Worm (Caenorhabditis elegans) whole organism, L1 larva: Measurements from ENCODE around the gene str-97.

ENCODE experiments used
- Y116A8C.19 ChIP-seq: sonication (generic microtip); optimal IDR thresholded peaks from 2 replicates; lab custom pipeline; 2016; ENCODE audit warnings: missing compliant biosample characterization, missing genetic modification characterization, borderline replicate concordance
- ceh-8 ChIP-seq: fragments of 200-800 bp; sonication (Bioruptor generic); optimal IDR thresholded peaks from 2 replicates; lab custom pipeline; 2018; ENCODE audit warnings: mild to moderate bottlenecking, missing genetic modification characterization, moderate library complexity, missing compliant biosample characterization
- ceh-88 ChIP-seq: fragments of 200-800 bp; sonication (Bioruptor generic); IDR thresholded peaks from 2 replicates; pipeline ENCODE4 v1.3.6; 2022; ENCODE audit warnings: missing genetic modification characterization, missing compliant biosample characterization
- ces-1 ChIP-seq: fragments of 150-350 bp; optimal IDR thresholded peaks from 2 replicates; lab custom pipeline; 2014; ENCODE audit warnings: missing biosample characterization, missing genetic modification reagents, missing genetic modification characterization
- dsc-1 ChIP-seq: sonication (generic microtip); optimal IDR thresholded peaks from 2 replicates; lab custom pipeline; 2016; ENCODE audit warnings: mild to moderate bottlenecking, missing genetic modification characterization, missing compliant biosample characterization
- efl-1 ChIP-seq, 4 experiments: fragments of 150-350 bp; optimal IDR thresholded peaks in 3 of 4; peaks in 1 of 4; 1 replicate in 1 of 4; 2 replicates in 3 of 4; lab custom pipeline; 2014; ENCODE audit warnings: missing biosample characterization in 2 of 4, missing genetic modification characterization in 2 of 4, missing genetic modification reagents in 2 of 4
- egl-27 ChIP-seq, 2 experiments: fragments of 150-350 bp in 1 of 2; sonication (generic microtip); optimal IDR thresholded peaks; 3 replicates each; lab custom pipeline; 2017 to 2018; ENCODE audit warnings: missing biosample characterization in 2 of 2, missing genetic modification characterization in 2 of 2, missing genetic modification reagents in 2 of 2
- elt-2 ChIP-seq: sonication (generic microtip); optimal IDR thresholded peaks from 2 replicates; lab custom pipeline; 2016; ENCODE audit warnings: missing genetic modification characterization, mild to moderate bottlenecking, inconsistent platforms, missing compliant biosample characterization, missing genetic modification reagents
- fos-1 ChIP-seq: fragments of 150-350 bp; optimal IDR thresholded peaks from 2 replicates; lab custom pipeline; 2014; ENCODE audit warnings: missing biosample characterization, missing genetic modification characterization
- irx-1 ChIP-seq: sonication (generic microtip); optimal IDR thresholded peaks from 2 replicates; lab custom pipeline; 2016; ENCODE audit warnings: missing genetic modification characterization, missing compliant biosample characterization
- lin-13 ChIP-seq: fragments of 150-350 bp; optimal IDR thresholded peaks from 2 replicates; lab custom pipeline; 2014; ENCODE audit warnings: missing biosample characterization, missing genetic modification reagents, missing genetic modification characterization
- lin-15B ChIP-seq: fragments of 150-350 bp; sonication (generic microtip); optimal IDR thresholded peaks from 3 replicates; lab custom pipeline; 2014; ENCODE audit warnings: missing biosample characterization, missing genetic modification characterization
- lin-35 ChIP-seq, 2 experiments: fragments of 150-350 bp; optimal IDR thresholded peaks; 2 replicates each; lab custom pipeline; 2014; ENCODE audit warnings: missing biosample characterization in 2 of 2, missing genetic modification characterization in 2 of 2, missing genetic modification reagents in 2 of 2
- lsy-2 ChIP-seq, 2 experiments: fragments of 150-350 bp; optimal IDR thresholded peaks; 2 replicates each; lab custom pipeline; 2014; ENCODE audit warnings: missing biosample characterization in 2 of 2, missing genetic modification characterization in 2 of 2
- mab-9 ChIP-seq: fragments of 200-800 bp; sonication (Bioruptor generic); IDR thresholded peaks from 2 replicates; pipeline ENCODE4 v1.3.6; 2022; ENCODE audit warnings: missing genetic modification reagents, missing genetic modification characterization, missing compliant biosample characterization
- mdl-1 ChIP-seq, 2 experiments: fragments of 150-350 bp; optimal IDR thresholded peaks; 2 replicates each; lab custom pipeline; 2014 to 2017; ENCODE audit warnings: missing biosample characterization in 2 of 2, missing genetic modification characterization in 2 of 2, inconsistent platforms in 1 of 2
- mef-2 ChIP-seq: fragments of 150-350 bp; optimal IDR thresholded peaks from 2 replicates; lab custom pipeline; 2014; ENCODE audit warnings: missing biosample characterization, missing genetic modification characterization
- nhr-11 ChIP-seq: fragments of 150-350 bp; optimal IDR thresholded peaks from 2 replicates; lab custom pipeline; 2014; ENCODE audit warnings: missing biosample characterization, missing genetic modification characterization
- nhr-12 ChIP-seq: sonication (generic microtip); optimal IDR thresholded peaks from 2 replicates; lab custom pipeline; 2017; ENCODE audit warnings: missing biosample characterization, missing genetic modification characterization
- nhr-20 ChIP-seq: sonication (generic microtip); optimal IDR thresholded peaks from 2 replicates; lab custom pipeline; 2016; ENCODE audit warnings: mild to moderate bottlenecking, missing genetic modification characterization, missing compliant biosample characterization
- nhr-237 ChIP-seq: fragments of 150-350 bp; optimal IDR thresholded peaks from 2 replicates; lab custom pipeline; 2014; ENCODE audit warnings: missing biosample characterization, missing genetic modification characterization
- nhr-71 ChIP-seq: sonication (generic microtip); optimal IDR thresholded peaks from 2 replicates; lab custom pipeline; 2016; ENCODE audit warnings: mild to moderate bottlenecking, missing genetic modification characterization, moderate library complexity, missing compliant biosample characterization
- nhr-77 ChIP-seq: fragments of 150-350 bp; optimal IDR thresholded peaks from 2 replicates; lab custom pipeline; 2014; ENCODE audit warnings: missing biosample characterization, missing genetic modification characterization
- nhr-84 ChIP-seq: sonication (generic microtip); optimal IDR thresholded peaks from 2 replicates; lab custom pipeline; 2017; ENCODE audit warnings: missing biosample characterization, missing genetic modification characterization
- pag-3 ChIP-seq: sonication (generic microtip); optimal IDR thresholded peaks from 2 replicates; lab custom pipeline; 2017; ENCODE audit warnings: missing genetic modification characterization, mild to moderate bottlenecking, missing compliant biosample characterization, antibody characterized with exemption, borderline replicate concordance; ENCODE audit not compliant: insufficient read depth
- pax-3 ChIP-seq: fragments of 200-800 bp; sonication (Bioruptor generic); optimal IDR thresholded peaks from 2 replicates; lab custom pipeline; 2018; ENCODE audit warnings: mild to moderate bottlenecking, missing genetic modification characterization, moderate library complexity, missing compliant biosample characterization
- skn-1 ChIP-seq: fragments of 150-350 bp; optimal IDR thresholded peaks from 2 replicates; lab custom pipeline; 2014; ENCODE audit warnings: missing biosample characterization, missing genetic modification characterization
- snpc-4 ChIP-seq: fragments of 150-350 bp; optimal IDR thresholded peaks from 2 replicates; lab custom pipeline; 2014; ENCODE audit warnings: missing biosample characterization, missing genetic modification characterization
- snu-23 ChIP-seq: sonication (generic microtip); optimal IDR thresholded peaks from 2 replicates; lab custom pipeline; 2016; ENCODE audit warnings: missing genetic modification characterization, missing compliant biosample characterization
- sox-4 ChIP-seq: sonication (generic microtip); optimal IDR thresholded peaks from 2 replicates; lab custom pipeline; 2016; ENCODE audit warnings: missing genetic modification characterization, missing compliant biosample characterization
- sptf-1 ChIP-seq: fragments of 150-350 bp; optimal IDR thresholded peaks from 2 replicates; lab custom pipeline; 2014; ENCODE audit warnings: missing biosample characterization, missing genetic modification characterization
- sup-37 ChIP-seq: fragments of 200-800 bp; sonication (Bioruptor generic); optimal IDR thresholded peaks from 2 replicates; lab custom pipeline; 2018; ENCODE audit warnings: mild to moderate bottlenecking, missing genetic modification characterization, missing compliant biosample characterization
- swsn-7 ChIP-seq: sonication (generic microtip); optimal IDR thresholded peaks from 2 replicates; lab custom pipeline; 2016; ENCODE audit warnings: missing genetic modification characterization, missing compliant biosample characterization
- tbx-2 ChIP-seq: sonication (generic microtip); optimal IDR thresholded peaks from 2 replicates; lab custom pipeline; 2016; ENCODE audit warnings: missing genetic modification characterization, missing compliant biosample characterization
- vab-15 ChIP-seq: sonication (generic microtip); optimal IDR thresholded peaks from 2 replicates; lab custom pipeline; 2017; ENCODE audit warnings: missing genotype, mild to moderate bottlenecking, missing genetic modification characterization, missing compliant biosample characterization
- zip-4 ChIP-seq: fragments of 200-800 bp; sonication (Bioruptor generic); optimal IDR thresholded peaks from 2 replicates; lab custom pipeline; 2018; ENCODE audit warnings: mild to moderate bottlenecking, missing genetic modification characterization, moderate library complexity, missing compliant biosample characterization

str-97 gene

DNA sequence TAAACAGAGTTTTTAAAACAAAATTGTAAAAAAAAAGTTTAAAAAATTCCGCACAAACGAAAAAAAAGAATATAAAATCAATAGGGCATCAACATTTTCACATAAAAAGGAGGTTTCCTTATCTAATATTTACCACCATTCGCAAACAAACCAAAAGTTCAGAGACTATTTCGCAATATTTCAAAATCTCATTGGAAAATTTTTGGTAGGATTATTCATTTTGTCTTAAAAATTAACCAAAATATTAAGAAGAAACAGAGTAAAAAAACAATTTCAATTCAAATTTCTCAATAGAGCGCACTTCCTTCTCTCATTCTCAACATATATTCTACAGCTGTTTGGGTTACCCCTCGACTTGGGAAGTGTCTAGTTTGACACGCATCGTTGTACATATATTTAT, 5.1 kb upstream of the str-97 start:
- peak in 1 of 2 experiments; percentile 9 for TF ChIP-seq efl-1 (optimal IDR thresholded peaks at IDR 0.05; lab: Kevin White, UChicago)
- peak in 1 of 2 experiments; percentile 4 for TF ChIP-seq efl-1 (GFP tag; optimal IDR thresholded peaks at IDR 0.05 in 1 of 2; lab: Kevin White, UChicago)
- peak; percentile 24 for TF ChIP-seq elt-2 (tag; lab: Kevin White, UChicago)
- TF ChIP-seq lin-15B (tag; lab: Kevin White, UChicago) = no peak
- TF ChIP-seq skn-1 (tag; lab: Kevin White, UChicago) = peak; percentile 2
- peak; percentile 79 for TF ChIP-seq zip-4 (GFP tag; lab: Kevin White, UChicago)
- TF ChIP-seq snpc-4 (tag; lab: Kevin White, UChicago) = peak; percentile 2
- TF ChIP-seq, all 84 proteins: peak for 5

DNA sequence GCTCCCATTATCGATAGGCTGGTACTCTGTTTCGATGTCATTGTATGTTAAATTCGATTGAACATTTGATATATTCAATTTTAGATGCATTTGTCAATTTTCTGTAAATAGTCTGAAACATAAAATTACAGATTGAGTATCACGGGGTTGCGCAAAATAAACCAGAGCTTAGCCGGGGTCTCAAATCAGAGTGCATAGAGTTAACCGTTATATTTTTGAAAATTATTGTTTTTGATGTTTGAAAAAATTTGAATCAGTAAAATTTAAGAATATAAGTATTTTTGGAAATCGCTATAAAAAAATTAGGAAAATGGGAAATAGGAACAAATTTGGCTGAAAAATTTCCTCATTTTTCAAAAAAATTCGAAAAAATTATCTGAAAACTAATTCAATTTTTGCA, 4.6 kb upstream of the str-97 start, which contains the start of gene F10A3.17:
TSS of gene F10A3.17 (minus strand) at position 101 of the 400 bp plus-strand sequence.
- TF ChIP-seq dsc-1 (tag; lab: Kevin White, UChicago) (no peak), nhr-71 (tag; lab: Kevin White, UChicago) (no peak), nhr-77 (tag; lab: Kevin White, UChicago) (no peak), Y116A8C.19 (tag; lab: Kevin White, UChicago) (no peak), sptf-1 (tag; lab: Kevin White, UChicago) (no peak), tbx-2 (tag; lab: Kevin White, UChicago) (no peak), lsy-2 (tag; optimal IDR thresholded peaks at IDR 0.05; lab: Kevin White, UChicago) (no peak), ceh-8 (no peak), nhr-84 (tag; lab: Kevin White, UChicago) (no peak), pax-3 (tag; lab: Kevin White, UChicago) (no peak), sox-4 (tag; lab: Kevin White, UChicago) (no peak), lin-35 (GFP tag; optimal IDR thresholded peaks at IDR 0.05; lab: Kevin White, UChicago) (no peak), snpc-4 (tag; lab: Kevin White, UChicago) (no peak), nhr-237 (tag; lab: Kevin White, UChicago) (no peak), vab-15 (tag; lab: Kevin White, UChicago) (no peak), ceh-88 (GFP tag; lab: Robert Waterston, UW) (no peak), mef-2 (no peak), ces-1 (no peak), mdl-1 (tag; optimal IDR thresholded peaks at IDR 0.05; lab: Kevin White, UChicago) (no peak)
- TF ChIP-seq, all 84 proteins: peak for 0

DNA sequence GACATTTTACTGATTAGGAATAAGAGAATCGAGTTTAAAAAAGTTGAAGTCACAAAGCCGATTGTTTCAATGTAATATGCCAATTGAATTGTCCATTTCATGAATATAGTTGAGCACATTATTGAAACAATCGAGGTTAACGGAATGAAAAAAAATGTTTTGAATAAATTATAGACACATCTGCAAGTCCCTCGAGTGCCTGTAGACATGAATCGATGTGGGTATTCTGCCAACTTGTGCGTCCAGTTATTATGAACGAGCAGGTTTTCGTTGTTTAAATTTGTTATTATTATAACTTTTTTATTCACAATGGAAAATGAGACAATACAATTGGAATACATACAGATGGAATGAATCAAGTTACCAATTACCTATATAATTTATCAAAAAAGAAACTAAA, 3.4 kb upstream of the str-97 start, which contains the start of gene str-99:
TSS of gene str-99 (minus strand) at position 101 of the 400 bp plus-strand sequence.
- no peak for TF ChIP-seq nhr-11 (tag; lab: Kevin White, UChicago)
- TF ChIP-seq lin-13 = no peak
- TF ChIP-seq zip-4 (GFP tag; lab: Kevin White, UChicago) = no peak
- no peak for TF ChIP-seq snu-23 (GFP tag; lab: Kevin White, UChicago)
- no peak for TF ChIP-seq nhr-12 (tag; lab: Kevin White, UChicago)
- no peak for TF ChIP-seq skn-1 (tag; lab: Kevin White, UChicago)
- TF ChIP-seq sup-37 (GFP tag; lab: Kevin White, UChicago) = no peak
- no peak for TF ChIP-seq swsn-7 (tag; lab: Kevin White, UChicago)
- no peak for TF ChIP-seq snpc-4 (tag; lab: Kevin White, UChicago)
- no peak for TF ChIP-seq nhr-20 (tag; lab: Kevin White, UChicago)
- TF ChIP-seq nhr-77 (tag; lab: Kevin White, UChicago) = no peak
- no peak for TF ChIP-seq egl-27 (tag; optimal IDR thresholded peaks at IDR 0.05; lab: Kevin White, UChicago)
- no peak for TF ChIP-seq irx-1 (tag; lab: Kevin White, UChicago)

DNA sequence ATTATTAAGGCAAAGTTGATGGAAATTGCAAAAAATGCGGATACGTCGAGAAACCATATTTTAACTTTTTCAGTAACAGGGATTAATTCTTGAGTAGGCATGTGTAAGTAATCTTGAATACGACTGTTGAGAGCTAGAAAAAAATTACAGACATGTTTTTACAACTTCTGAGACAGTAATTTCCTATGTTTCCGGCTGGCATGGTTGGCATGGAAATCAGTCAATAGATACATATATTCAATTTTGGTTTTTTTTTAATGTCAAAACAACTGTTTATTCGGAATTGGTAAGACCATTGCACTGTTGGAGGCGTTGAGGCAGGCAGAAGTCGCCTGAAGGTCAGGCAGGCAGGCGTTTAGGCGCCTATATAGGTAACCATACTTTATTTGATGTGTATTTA, 1.6 kb downstream of the str-97 start, which contains the start of gene str-254:
TSS of gene str-254 (minus strand) at position 101 of the 400 bp plus-strand sequence.
- TF ChIP-seq pag-3 (tag; lab: Kevin White, UChicago) = no peak
- no peak for TF ChIP-seq snu-23 (GFP tag; lab: Kevin White, UChicago)
- no peak for TF ChIP-seq mef-2
- TF ChIP-seq nhr-84 (tag; lab: Kevin White, UChicago) = no peak
- TF ChIP-seq nhr-12 (tag; lab: Kevin White, UChicago) = no peak
- TF ChIP-seq ceh-88 (GFP tag; lab: Robert Waterston, UW) = no peak
- no peak for TF ChIP-seq mab-9 (GFP tag; lab: Robert Waterston, UW)
- TF ChIP-seq fos-1 (tag; lab: Kevin White, UChicago) = no peak
- TF ChIP-seq, all 84 proteins: peak for 0
